Fruit fly (Drosophila melanogaster) whole organism, embryonic: ENCODE data around the gene CG34398.

Experiments
- Ada2b ChIP-seq: fragments of 200-800 bp; sonication (Bioruptor generic); IDR thresholded peaks from 2 replicates; pipeline ENCODE4 v1.3.6; 2022; ENCODE audit warnings: missing biosample characterization, missing genetic modification characterization
- Asciz ChIP-seq: fragments of 200-800 bp; sonication (Bioruptor generic); optimal IDR thresholded peaks from 2 replicates; lab custom pipeline; 2017; ENCODE audit warnings: missing biosample characterization, mild to moderate bottlenecking, missing genetic modification characterization, missing genetic modification reagents
- CG1024 ChIP-seq: fragments of 200-800 bp; sonication (Bioruptor generic); IDR thresholded peaks from 2 replicates; pipeline ENCODE4 v1.3.6; 2022; ENCODE audit warnings: missing biosample characterization, missing genetic modification characterization
- CG10321 ChIP-seq: fragments of 200-800 bp; sonication (Bioruptor generic); IDR thresholded peaks from 2 replicates; pipeline ENCODE4 v1.3.6; 2022; ENCODE audit warnings: missing biosample characterization, missing genetic modification characterization
- CG10462 ChIP-seq: fragments of 200-800 bp; sonication (Bioruptor generic); optimal IDR thresholded peaks from 2 replicates; lab custom pipeline; 2016; ENCODE audit warnings: missing biosample characterization, missing genetic modification characterization
- CG10565 ChIP-seq: fragments of 200-800 bp; sonication (Bioruptor generic); optimal IDR thresholded peaks from 3 replicates; lab custom pipeline; 2016; ENCODE audit warnings: missing biosample characterization, mild to moderate bottlenecking, missing genetic modification characterization
- CG15011 ChIP-seq: fragments of 200-800 bp; sonication (Bioruptor generic); optimal IDR thresholded peaks from 3 replicates; lab custom pipeline; 2018; ENCODE audit warnings: missing biosample characterization, mild to moderate bottlenecking, missing genetic modification characterization
- CG17361 ChIP-seq: fragments of 200-800 bp; sonication (Bioruptor generic); IDR thresholded peaks from 3 replicates; pipeline ENCODE4 v1.3.6; 2022; ENCODE audit warnings: missing biosample characterization, missing genetic modification characterization
- CG18619 ChIP-seq: fragments of 200-800 bp; sonication (Bioruptor generic); optimal IDR thresholded peaks from 3 replicates; lab custom pipeline; 2017; ENCODE audit warnings: missing biosample characterization, mild to moderate bottlenecking, missing genetic modification characterization
- CG2202 ChIP-seq: fragments of 200-800 bp; sonication (Bioruptor generic); optimal IDR thresholded peaks from 2 replicates; lab custom pipeline; 2018; ENCODE audit warnings: missing biosample characterization, mild to moderate bottlenecking, missing genetic modification characterization
- CG3281 ChIP-seq: fragments of 200-800 bp; sonication (Bioruptor generic); optimal IDR thresholded peaks from 3 replicates; lab custom pipeline; 2017; ENCODE audit warnings: missing biosample characterization, mild to moderate bottlenecking, missing genetic modification characterization
- CG33557 ChIP-seq: fragments of 200-800 bp; sonication (Bioruptor generic); optimal IDR thresholded peaks from 2 replicates; lab custom pipeline; 2019; ENCODE audit warnings: missing biosample characterization, mild to moderate bottlenecking, missing genetic modification characterization, moderate library complexity
- CG4820 ChIP-seq: fragments of 200-800 bp; sonication (Bioruptor generic); optimal IDR thresholded peaks from 3 replicates; lab custom pipeline; 2016; ENCODE audit warnings: missing biosample characterization, missing genetic modification characterization
- CG5180 ChIP-seq: fragments of 200-800 bp; sonication (Bioruptor generic); optimal IDR thresholded peaks from 3 replicates; lab custom pipeline; 2017; ENCODE audit warnings: missing biosample characterization, missing genetic modification characterization, mild to moderate bottlenecking, moderate library complexity, missing genetic modification reagents
- CG6654 ChIP-seq: fragments of 200-800 bp; sonication (Bioruptor generic); optimal IDR thresholded peaks from 2 replicates; lab custom pipeline; 2017; ENCODE audit warnings: missing biosample characterization, mild to moderate bottlenecking, missing genetic modification characterization
- CG8359 ChIP-seq: fragments of 200-800 bp; sonication (Bioruptor generic); optimal IDR thresholded peaks from 2 replicates; lab custom pipeline; 2017; ENCODE audit warnings: missing biosample characterization, mild to moderate bottlenecking, missing genetic modification characterization, borderline replicate concordance
- Dad ChIP-seq: fragments of 200-800 bp; sonication (Bioruptor generic); optimal IDR thresholded peaks from 3 replicates; lab custom pipeline; 2016; ENCODE audit warnings: missing biosample characterization, missing genetic modification characterization
- Dek ChIP-seq: fragments of 200-800 bp; sonication (Bioruptor generic); optimal IDR thresholded peaks from 3 replicates; lab custom pipeline; 2019; ENCODE audit warnings: missing biosample characterization, mild to moderate bottlenecking, missing genetic modification characterization, moderate library complexity
- E2f1 ChIP-seq: fragments of 200-800 bp; sonication (Bioruptor generic); IDR thresholded peaks from 2 replicates; pipeline ENCODE4 v1.3.6; 2022; ENCODE audit warnings: missing biosample characterization, missing genetic modification characterization
- Lhr ChIP-seq: fragments of 200-800 bp; sonication (Bioruptor generic); optimal IDR thresholded peaks from 3 replicates; lab custom pipeline; 2017; ENCODE audit warnings: mild to moderate bottlenecking, missing biosample characterization, missing genetic modification reagents, missing genetic modification characterization
- Meics ChIP-seq: fragments of 200-800 bp; sonication (Bioruptor generic); optimal IDR thresholded peaks from 2 replicates; lab custom pipeline; 2017; ENCODE audit warnings: missing biosample characterization, mild to moderate bottlenecking, missing genetic modification characterization
- Mes4 ChIP-seq: fragments of 200-800 bp; sonication (Bioruptor generic); optimal IDR thresholded peaks from 2 replicates; lab custom pipeline; 2016; ENCODE audit warnings: missing biosample characterization, missing genetic modification characterization
- Myb ChIP-seq: fragments of 200-800 bp; sonication (Bioruptor generic); optimal IDR thresholded peaks from 2 replicates; lab custom pipeline; 2016; ENCODE audit warnings: missing biosample characterization, missing genetic modification characterization
- Side ChIP-seq: fragments of 200-800 bp; sonication (Bioruptor generic); optimal IDR thresholded peaks from 2 replicates; lab custom pipeline; 2016; ENCODE audit warnings: missing biosample characterization, missing genetic modification characterization
- Six4 ChIP-seq: fragments of 200-800 bp; sonication (Bioruptor generic); optimal IDR thresholded peaks from 2 replicates; lab custom pipeline; 2016; ENCODE audit warnings: missing biosample characterization, missing genetic modification characterization
- Vsx1 ChIP-seq: fragments of 200-800 bp; sonication (Bioruptor generic); optimal IDR thresholded peaks from 2 replicates; lab custom pipeline; 2017; ENCODE audit warnings: missing biosample characterization, mild to moderate bottlenecking, missing genetic modification characterization, missing genetic modification reagents
- al ChIP-seq: fragments of 200-800 bp; sonication (Bioruptor generic); IDR thresholded peaks from 2 replicates; pipeline ENCODE4 v1.3.6; 2022; ENCODE audit warnings: missing biosample characterization, missing genetic modification characterization
- ara ChIP-seq: fragments of 200-800 bp; sonication (Bioruptor generic); IDR thresholded peaks from 2 replicates; pipeline ENCODE4 v1.3.6; 2022; ENCODE audit warnings: missing biosample characterization, missing genetic modification characterization
- ato ChIP-seq: fragments of 200-800 bp; sonication (Bioruptor generic); IDR thresholded peaks from 2 replicates; pipeline ENCODE4 v1.3.6; 2022; ENCODE audit warnings: missing biosample characterization, missing genetic modification characterization; ENCODE audit not compliant: partially characterized antibody
- bbx ChIP-seq: fragments of 200-800 bp; sonication (Bioruptor generic); IDR thresholded peaks from 2 replicates; pipeline ENCODE4 v1.3.6; 2022; ENCODE audit warnings: missing biosample characterization, missing genetic modification characterization; ENCODE audit not compliant: partially characterized antibody
- cad ChIP-seq: fragments of >200 bp; optimal IDR thresholded peaks from 2 replicates; lab custom pipeline; 2017; ENCODE audit warnings: missing biosample characterization, missing genetic modification characterization
- chm ChIP-seq: fragments of 200-800 bp; sonication (Bioruptor generic); IDR thresholded peaks from 2 replicates; pipeline ENCODE4 v1.3.6; 2022; ENCODE audit warnings: missing biosample characterization, missing genetic modification characterization
- ci ChIP-seq: fragments of 200-800 bp; sonication (Bioruptor generic); IDR thresholded peaks from 3 replicates; pipeline ENCODE4 v1.3.6; 2022; ENCODE audit warnings: missing biosample characterization, missing genetic modification characterization
- dm ChIP-seq: fragments of 200-800 bp; sonication (Bioruptor generic); optimal IDR thresholded peaks from 3 replicates; lab custom pipeline; 2016; ENCODE audit warnings: missing biosample characterization, missing genetic modification characterization
- ems ChIP-seq: fragments of 200-800 bp; sonication (Bioruptor generic); optimal IDR thresholded peaks from 3 replicates; lab custom pipeline; 2016; ENCODE audit warnings: missing biosample characterization, missing genetic modification characterization
- fd96Cb ChIP-seq: fragments of 200-800 bp; sonication (Bioruptor generic); optimal IDR thresholded peaks from 2 replicates; lab custom pipeline; 2018; ENCODE audit warnings: missing biosample characterization, mild to moderate bottlenecking, missing genetic modification characterization, moderate library complexity
- grn ChIP-seq: fragments of 200-800 bp; sonication (Bioruptor generic); optimal IDR thresholded peaks from 3 replicates; lab custom pipeline; 2017; ENCODE audit warnings: missing biosample characterization, missing genetic modification characterization
- ham ChIP-seq: fragments of 200-800 bp; sonication (Bioruptor generic); IDR thresholded peaks from 2 replicates; pipeline ENCODE4 v1.3.6; 2022; ENCODE audit warnings: missing biosample characterization, missing genetic modification characterization
- hb ChIP-seq: fragments of 200-800 bp; sonication (Bioruptor generic); IDR thresholded peaks from 3 replicates; pipeline ENCODE4 v1.3.6; 2022; ENCODE audit warnings: missing biosample characterization, missing genetic modification characterization; ENCODE audit not compliant: partially characterized antibody
- kni ChIP-seq: fragments of 200-800 bp; sonication (Bioruptor generic); optimal IDR thresholded peaks from 3 replicates; lab custom pipeline; 2017; ENCODE audit warnings: mild to moderate bottlenecking, missing biosample characterization, missing genetic modification reagents, missing genetic modification characterization
- knrl ChIP-seq: fragments of 200-800 bp; sonication (Bioruptor generic); IDR thresholded peaks from 3 replicates; pipeline ENCODE4 v1.3.6; 2022; ENCODE audit warnings: missing biosample characterization, missing genetic modification characterization; ENCODE audit not compliant: partially characterized antibody
- pan ChIP-seq, 4 experiments: fragments of >200 bp in 3 of 4; fragments of 200-800 bp in 1 of 4; sonication (Bioruptor generic) in 1 of 4; optimal IDR thresholded peaks in 3 of 4; IDR thresholded peaks in 1 of 4; 2 replicates each; pipeline versions ENCODE4 v1.3.6 to Lab custom; 2017 to 2022; ENCODE audit warnings: missing biosample characterization in 2 of 4, missing genetic modification characterization in 2 of 4, mixed read lengths in 1 of 4
- psq ChIP-seq: fragments of 200-800 bp; sonication (Bioruptor generic); optimal IDR thresholded peaks from 2 replicates; lab custom pipeline; 2017; ENCODE audit warnings: missing biosample characterization, missing genetic modification characterization
- schlank ChIP-seq: fragments of 200-800 bp; sonication (Bioruptor generic); optimal IDR thresholded peaks from 2 replicates; lab custom pipeline; 2018; ENCODE audit warnings: missing biosample characterization, mild to moderate bottlenecking, missing genetic modification characterization
- stwl ChIP-seq: fragments of 200-800 bp; sonication (Bioruptor generic); optimal IDR thresholded peaks from 3 replicates; lab custom pipeline; 2018; ENCODE audit warnings: missing biosample characterization, mild to moderate bottlenecking, missing genetic modification characterization, moderate library complexity
- tio ChIP-seq: fragments of 200-800 bp; sonication (Bioruptor generic); optimal IDR thresholded peaks from 2 replicates; lab custom pipeline; 2017; ENCODE audit warnings: missing biosample characterization, missing genetic modification characterization, inconsistent platforms
- tna ChIP-seq: fragments of 200-800 bp; sonication (Bioruptor generic); IDR thresholded peaks from 2 replicates; pipeline ENCODE4 v1.3.6; 2022; ENCODE audit warnings: missing biosample characterization, missing genetic modification characterization; ENCODE audit not compliant: partially characterized antibody
- toy ChIP-seq: fragments of 200-800 bp; sonication (Bioruptor generic); IDR thresholded peaks from 2 replicates; pipeline ENCODE4 v1.3.6; 2022; ENCODE audit warnings: missing biosample characterization, missing genetic modification characterization
- ttk ChIP-seq: fragments of 200-800 bp; sonication (Bioruptor generic); IDR thresholded peaks from 2 replicates; pipeline ENCODE4 v2.1.2; 2022; ENCODE audit warnings: missing biosample characterization, missing genetic modification characterization
- vfl ChIP-seq: fragments of 200-800 bp; sonication (Bioruptor generic); optimal IDR thresholded peaks from 2 replicates; lab custom pipeline; 2016; ENCODE audit warnings: missing biosample characterization, missing genetic modification characterization

The CG34398 gene

DNA sequence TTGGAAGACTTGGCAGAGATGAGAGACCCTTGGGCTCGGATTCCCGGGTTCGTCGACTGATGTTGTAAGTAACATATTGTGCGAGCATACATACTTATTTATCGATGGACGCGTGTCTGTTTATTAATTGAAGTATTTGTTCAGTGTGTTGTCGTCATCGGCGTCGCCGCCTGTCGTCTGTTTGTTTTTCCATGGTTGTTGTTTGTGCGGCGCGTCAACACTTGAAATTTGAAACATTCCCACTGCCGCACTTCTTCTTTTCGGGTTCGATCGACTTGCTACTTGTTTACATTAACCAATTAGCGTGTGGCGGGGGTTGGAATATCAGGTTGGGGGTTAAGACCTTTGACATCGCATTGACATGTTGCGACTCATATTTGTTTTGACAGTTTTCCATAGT lies 46.4 kb upstream of the CG34398 start (continued):
- no peak for TF ChIP-seq pan (optimal IDR thresholded peaks at IDR 0.05; lab: Kevin White, UChicago)
- TF ChIP-seq pan (GFP tag; optimal IDR thresholded peaks at IDR 0.05 in 1 of 2, IDR thresholded peaks at IDR 0.05 in 1 of 2): peak in 1 of 2 experiments; percentile 9
- TF ChIP-seq CG10462 (GFP tag; lab: Kevin White, UChicago): peak; percentile 42
- TF ChIP-seq Vsx1: peak; percentile 88
- peak; percentile 91 for TF ChIP-seq CG33557 (GFP tag; lab: Kevin White, UChicago)
- TF ChIP-seq schlank (tag; lab: Kevin White, UChicago): peak; percentile 54
- TF ChIP-seq cad (GFP tag; lab: Kevin White, UChicago): no peak
- TF ChIP-seq Myb (GFP tag; lab: Kevin White, UChicago): no peak
- no peak for TF ChIP-seq E2f1 (GFP tag; lab: Robert Waterston, UW)
- TF ChIP-seq ems (GFP tag; lab: Kevin White, UChicago): no peak
- TF ChIP-seq vfl (GFP tag; lab: Kevin White, UChicago): no peak
- TF ChIP-seq CG4820 (GFP tag; lab: Kevin White, UChicago): peak; percentile 43
- TF ChIP-seq Lhr (GFP tag; lab: Kevin White, UChicago): peak; percentile 59
- peak; percentile 64 for TF ChIP-seq Side (GFP tag; lab: Kevin White, UChicago)
- peak; percentile 87 for TF ChIP-seq CG2202
- TF ChIP-seq Mes4 (GFP tag; lab: Kevin White, UChicago): peak; percentile 63
- no peak for TF ChIP-seq CG10565 (GFP tag; lab: Kevin White, UChicago)
- no peak for TF ChIP-seq ham (GFP tag; lab: Robert Waterston, UW)
- TF ChIP-seq dm (GFP tag; lab: Kevin White, UChicago): no peak
- TF ChIP-seq CG1024 (GFP tag; lab: Robert Waterston, UW): no peak
- peak; percentile 35 for TF ChIP-seq stwl (tag; lab: Kevin White, UChicago)
- TF ChIP-seq CG18619: peak; percentile 72
- TF ChIP-seq ara (GFP tag; lab: Robert Waterston, UW): peak; percentile 80
- TF ChIP-seq CG17361: peak; percentile 40; the same call in 2 of the 3 replicates
- TF ChIP-seq ato: no peak
- no peak for TF ChIP-seq CG10321 (GFP tag; lab: Robert Waterston, UW)
- no peak for TF ChIP-seq hb (GFP tag; lab: Robert Waterston, UW)
- peak; percentile 21 for TF ChIP-seq Meics (GFP tag; lab: Kevin White, UChicago)
- TF ChIP-seq CG15011: peak; percentile 67
- TF ChIP-seq CG6654 (GFP tag; lab: Kevin White, UChicago): no peak
- TF ChIP-seq chm: peak; percentile 86
- no peak for TF ChIP-seq toy (GFP tag; lab: Robert Waterston, UW)
- peak; percentile 34 for TF ChIP-seq Dad
- TF ChIP-seq ci (GFP tag; lab: Robert Waterston, UW): peak; percentile 72
- no peak for TF ChIP-seq Ada2b (GFP tag; lab: Robert Waterston, UW)
- TF ChIP-seq psq (GFP tag; lab: Kevin White, UChicago): peak; percentile 12
- TF ChIP-seq CG5180: peak; percentile 75
- peak; percentile 69 for TF ChIP-seq Six4 (GFP tag; lab: Kevin White, UChicago)
- no peak for TF ChIP-seq bbx
- TF ChIP-seq fd96Cb: no peak
- TF ChIP-seq grn (GFP tag; lab: Kevin White, UChicago): peak; percentile 61
- TF ChIP-seq knrl: no peak
- TF ChIP-seq CG8359 (GFP tag; lab: Kevin White, UChicago): peak; percentile 76
- peak; percentile 95 for TF ChIP-seq kni (GFP tag; lab: Kevin White, UChicago)
- no peak for TF ChIP-seq tna (GFP tag; lab: Robert Waterston, UW)
- TF ChIP-seq al (GFP tag; lab: Robert Waterston, UW): no peak
- peak; percentile 81 for TF ChIP-seq Asciz (GFP tag; lab: Kevin White, UChicago)
- no peak for TF ChIP-seq Dek (tag; lab: Kevin White, UChicago)
- no peak for TF ChIP-seq ttk
- TF ChIP-seq tio: peak; percentile 34
- peak; percentile 44 for TF ChIP-seq CG3281 (GFP tag; lab: Kevin White, UChicago)
